Worm (Caenorhabditis elegans): ENCODE data around the gene msp-152.
A peak's percentile ranks its signal among the peaks of the same experiment; 100 is the strongest.

msp-152 gene

ce11 chrII:4975311-4975710, 42.5 kb downstream of the msp-152 start:
- TF ChIP-seq Y55F3AM.14 (GFP tag; optimal IDR thresholded peaks at IDR 0.05): no peak
- TF ChIP-seq F13H6.1 (tag; optimal IDR thresholded peaks at IDR 0.05): no peak
- no peak for TF ChIP-seq blmp-1 (tag; optimal IDR thresholded peaks at IDR 0.05; ENCODE audit: insufficient read depth)
- TF ChIP-seq nhr-21 (tag; optimal IDR thresholded peaks at IDR 0.05): no peak
- TF ChIP-seq aly-2 (tag; optimal IDR thresholded peaks at IDR 0.05): no peak
- TF ChIP-seq fos-1 (tag; optimal IDR thresholded peaks at IDR 0.05): no peak
- TF ChIP-seq unc-55 (GFP tag; optimal IDR thresholded peaks at IDR 0.05): no peak
- TF ChIP-seq nhr-23 (tag; optimal IDR thresholded peaks at IDR 0.05): no peak
- no peak for TF ChIP-seq skn-1 (tag; optimal IDR thresholded peaks at IDR 0.05)
- no peak for TF ChIP-seq ztf-11 (tag; optimal IDR thresholded peaks at IDR 0.05)
- TF ChIP-seq zag-1 (tag; optimal IDR thresholded peaks at IDR 0.05): no peak
- no peak for TF ChIP-seq nhr-10 (tag; optimal IDR thresholded peaks at IDR 0.05)
- no peak for TF ChIP-seq ztf-1 (GFP tag; conservative IDR thresholded peaks at IDR 0.05)
- TF ChIP-seq ama-1 (optimal IDR thresholded peaks at IDR 0.05): no peak
- TF ChIP-seq crh-2 (tag; optimal IDR thresholded peaks at IDR 0.05): no peak
- no peak for TF ChIP-seq peb-1 (tag; optimal IDR thresholded peaks at IDR 0.05)
- TF ChIP-seq elt-1 (tag; optimal IDR thresholded peaks at IDR 0.05): no peak
- TF ChIP-seq egl-27 (tag; optimal IDR thresholded peaks at IDR 0.05): no peak
- TF ChIP-seq nhr-25 (tag; optimal IDR thresholded peaks at IDR 0.05): no peak

DNA sequence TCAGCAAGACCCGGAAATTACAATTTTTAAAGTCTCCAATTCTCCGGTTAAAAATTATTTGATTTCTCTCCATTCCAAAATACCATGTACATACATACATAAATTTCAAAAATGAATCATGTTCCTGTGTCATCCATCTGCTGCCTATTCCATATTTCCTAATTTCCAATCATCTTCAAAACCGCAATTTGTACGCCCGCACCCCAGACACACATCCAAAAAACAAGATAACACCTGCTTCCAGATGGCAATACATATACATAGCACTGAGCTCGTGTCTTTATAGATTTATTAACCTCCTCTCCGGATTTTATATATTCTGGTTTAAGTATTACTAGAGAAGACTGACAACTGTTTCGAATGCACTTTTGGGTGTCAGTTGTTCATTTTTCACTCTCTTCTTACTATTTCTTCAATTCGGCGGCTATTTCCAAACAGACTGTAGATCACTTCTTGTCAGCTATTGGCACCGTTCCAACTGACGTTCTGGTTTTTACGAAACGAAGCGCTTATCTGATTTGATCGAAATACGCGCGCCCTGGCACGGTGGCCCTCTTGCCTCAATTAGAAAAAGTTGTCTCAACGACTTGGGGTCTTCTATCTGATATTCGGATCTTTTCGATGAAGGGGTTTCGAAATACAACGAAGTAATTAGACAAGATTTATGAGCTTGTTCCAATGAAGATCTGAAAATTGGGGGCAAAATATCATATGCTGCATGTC, 49.0 kb downstream of the msp-152 start:
- TF ChIP-seq nhr-11 (tag; optimal IDR thresholded peaks at IDR 0.05): no peak
- TF ChIP-seq zag-1 (tag; optimal IDR thresholded peaks at IDR 0.05): no peak
- peak; percentile 16 for TF ChIP-seq elt-1 (tag; optimal IDR thresholded peaks at IDR 0.05)
- TF ChIP-seq blmp-1 (tag; optimal IDR thresholded peaks at IDR 0.05; ENCODE audit: insufficient read depth): no peak
- no peak for TF ChIP-seq Y55F3AM.14 (GFP tag; optimal IDR thresholded peaks at IDR 0.05)
- no peak for TF ChIP-seq mdl-1 (tag; optimal IDR thresholded peaks at IDR 0.05)
- TF ChIP-seq unc-62 (GFP tag; optimal IDR thresholded peaks at IDR 0.05): no peak
- TF ChIP-seq ZK546.5 (tag; optimal IDR thresholded peaks at IDR 0.05): no peak
- peak; percentile 90 for TF ChIP-seq ceh-16 (tag; optimal IDR thresholded peaks at IDR 0.05)
- TF ChIP-seq egl-27 (tag; optimal IDR thresholded peaks at IDR 0.05): no peak
- TF ChIP-seq peb-1 (tag; optimal IDR thresholded peaks at IDR 0.05): no peak
- TF ChIP-seq ama-1 (optimal IDR thresholded peaks at IDR 0.05): no peak
- no peak for TF ChIP-seq alr-1 (tag; optimal IDR thresholded peaks at IDR 0.05)
